Fruit fly (Drosophila melanogaster) whole organism, embryonic: ENCODE data around the gene Tasp1.

Experiments
- Atf3 ChIP-seq: fragments of 200-800 bp; sonication (Bioruptor generic); optimal IDR thresholded peaks from 3 replicates; lab custom pipeline; 2016; ENCODE audit warnings: missing biosample characterization, missing genetic modification characterization
- CG11398 ChIP-seq: fragments of 200-800 bp; sonication (Bioruptor generic); optimal IDR thresholded peaks from 2 replicates; lab custom pipeline; 2016; ENCODE audit warnings: missing biosample characterization, missing genetic modification characterization
- CG11695 ChIP-seq: fragments of 200-800 bp; sonication (Bioruptor generic); IDR thresholded peaks from 3 replicates; pipeline ENCODE4 v1.3.6; 2022; ENCODE audit warnings: missing biosample characterization, missing genetic modification characterization
- CG11696 ChIP-seq: fragments of 200-800 bp; sonication (Bioruptor generic); IDR thresholded peaks from 2 replicates; pipeline ENCODE4 v1.3.6; 2022; ENCODE audit warnings: missing biosample characterization, missing genetic modification characterization
- CG12236 ChIP-seq: fragments of 200-800 bp; sonication (Bioruptor generic); optimal IDR thresholded peaks from 2 replicates; lab custom pipeline; 2016; ENCODE audit warnings: missing biosample characterization, missing genetic modification characterization
- CG12299 ChIP-seq: fragments of 200-800 bp; sonication (Bioruptor generic); optimal IDR thresholded peaks from 2 replicates; lab custom pipeline; 2018; ENCODE audit warnings: missing biosample characterization, mild to moderate bottlenecking, missing genetic modification characterization
- CG12391 ChIP-seq: fragments of 200-800 bp; sonication (Bioruptor generic); optimal IDR thresholded peaks from 3 replicates; lab custom pipeline; 2018; ENCODE audit warnings: missing biosample characterization, mild to moderate bottlenecking, missing genetic modification characterization, moderate library complexity
- CG14441 ChIP-seq: fragments of 200-800 bp; sonication (Bioruptor generic); IDR thresholded peaks from 2 replicates; pipeline ENCODE4 v1.3.6; 2022; ENCODE audit warnings: missing biosample characterization, missing genetic modification characterization
- CG15269 ChIP-seq: fragments of 200-800 bp; sonication (Bioruptor generic); optimal IDR thresholded peaks from 2 replicates; lab custom pipeline; 2018; ENCODE audit warnings: missing biosample characterization, mild to moderate bottlenecking, missing genetic modification characterization, moderate library complexity
- CG15514 ChIP-seq: fragments of 200-800 bp; sonication (Bioruptor generic); optimal IDR thresholded peaks from 3 replicates; lab custom pipeline; 2017; ENCODE audit warnings: missing biosample characterization, missing genetic modification characterization, mild to moderate bottlenecking, moderate library complexity, missing genetic modification reagents
- CG17359 ChIP-seq: fragments of 200-800 bp; sonication (Bioruptor generic); optimal IDR thresholded peaks from 3 replicates; lab custom pipeline; 2018; ENCODE audit warnings: missing biosample characterization, mild to moderate bottlenecking, missing genetic modification characterization, moderate library complexity
- CG43689 ChIP-seq: fragments of 200-800 bp; sonication (Bioruptor generic); IDR thresholded peaks from 2 replicates; pipeline ENCODE4 v1.3.6; 2022; ENCODE audit warnings: missing biosample characterization, missing genetic modification characterization
- CG4820 ChIP-seq: fragments of 200-800 bp; sonication (Bioruptor generic); optimal IDR thresholded peaks from 3 replicates; lab custom pipeline; 2016; ENCODE audit warnings: missing biosample characterization, missing genetic modification characterization
- CG4854 ChIP-seq: fragments of 200-800 bp; sonication (Bioruptor generic); optimal IDR thresholded peaks from 2 replicates; lab custom pipeline; 2016; ENCODE audit warnings: missing biosample characterization, missing genetic modification characterization, inconsistent platforms
- CG6813 ChIP-seq: fragments of 200-800 bp; sonication (Bioruptor generic); optimal IDR thresholded peaks from 2 replicates; lab custom pipeline; 2017; ENCODE audit warnings: missing biosample characterization, missing genetic modification characterization, mild to moderate bottlenecking, moderate library complexity, missing genetic modification reagents
- CG7357 ChIP-seq: fragments of 200-800 bp; sonication (Bioruptor generic); IDR thresholded peaks from 3 replicates; pipeline ENCODE4 v1.3.6; 2022; ENCODE audit warnings: missing biosample characterization, missing genetic modification characterization
- CG7786 ChIP-seq: fragments of 200-800 bp; sonication (Bioruptor generic); optimal IDR thresholded peaks from 2 replicates; lab custom pipeline; 2016; ENCODE audit warnings: missing biosample characterization, missing genetic modification characterization
- CG8765 ChIP-seq: fragments of 200-800 bp; sonication (Bioruptor generic); IDR thresholded peaks from 2 replicates; pipeline ENCODE4 v1.3.6; 2022; ENCODE audit warnings: missing biosample characterization, missing genetic modification characterization
- CG9609 ChIP-seq: fragments of 200-800 bp; sonication (Bioruptor generic); optimal IDR thresholded peaks from 3 replicates; lab custom pipeline; 2016; ENCODE audit warnings: missing biosample characterization, missing genetic modification characterization
- Ets65A ChIP-seq: fragments of 200-800 bp; sonication (Bioruptor generic); peaks from one replicate; lab custom pipeline; 2016; ENCODE audit warnings: missing biosample characterization, missing genetic modification characterization
- Fer1 ChIP-seq: fragments of 200-800 bp; sonication (Bioruptor generic); optimal IDR thresholded peaks from 2 replicates; lab custom pipeline; 2017; ENCODE audit warnings: missing biosample characterization, mild to moderate bottlenecking, missing genetic modification characterization
- Gsc ChIP-seq: fragments of 200-800 bp; sonication (Bioruptor generic); IDR thresholded peaks from 2 replicates; pipeline ENCODE4 v1.3.6; 2022; ENCODE audit warnings: missing biosample characterization, missing genetic modification characterization
- H15 ChIP-seq: fragments of 200-800 bp; sonication (Bioruptor generic); IDR thresholded peaks from 3 replicates; pipeline ENCODE4 v1.3.6; 2022; ENCODE audit warnings: missing biosample characterization, missing genetic modification characterization
- HLH3B ChIP-seq: fragments of 200-800 bp; sonication (Bioruptor generic); IDR thresholded peaks from 2 replicates; pipeline ENCODE4 v1.3.6; 2022; ENCODE audit warnings: missing biosample characterization, missing genetic modification characterization
- Hr78 ChIP-seq, 2 experiments: fragments of 200-800 bp in 1 of 2; fragments of >200 bp in 1 of 2; sonication (Bioruptor generic) in 1 of 2; optimal IDR thresholded peaks; 2 replicates each; lab custom pipeline; 2017 to 2019; ENCODE audit warnings: missing biosample characterization in 2 of 2, missing genetic modification characterization in 2 of 2, mild to moderate bottlenecking in 1 of 2, moderate library complexity in 1 of 2
- Lhr ChIP-seq: fragments of 200-800 bp; sonication (Bioruptor generic); optimal IDR thresholded peaks from 3 replicates; lab custom pipeline; 2017; ENCODE audit warnings: mild to moderate bottlenecking, missing biosample characterization, missing genetic modification reagents, missing genetic modification characterization
- Mes4 ChIP-seq: fragments of 200-800 bp; sonication (Bioruptor generic); optimal IDR thresholded peaks from 2 replicates; lab custom pipeline; 2016; ENCODE audit warnings: missing biosample characterization, missing genetic modification characterization
- Sry-δ ChIP-seq: fragments of 200-800 bp; sonication (Bioruptor generic); optimal IDR thresholded peaks from 2 replicates; lab custom pipeline; 2016; ENCODE audit warnings: missing biosample characterization, missing genetic modification characterization
- corto ChIP-seq: fragments of 200-800 bp; sonication (Bioruptor generic); optimal IDR thresholded peaks from 2 replicates; lab custom pipeline; 2016; ENCODE audit warnings: missing biosample characterization, mild to moderate bottlenecking, missing genetic modification characterization, moderate library complexity
- crol ChIP-seq: fragments of 200-800 bp; sonication (Bioruptor generic); IDR thresholded peaks from 2 replicates; pipeline ENCODE4 v1.3.6; 2022; ENCODE audit warnings: missing biosample characterization, missing genetic modification characterization
- cwo ChIP-seq: fragments of 200-800 bp; sonication (Bioruptor generic); optimal IDR thresholded peaks from 3 replicates; lab custom pipeline; 2017; ENCODE audit warnings: missing biosample characterization, missing genetic modification characterization, mild to moderate bottlenecking, moderate library complexity, missing genetic modification reagents
- danr ChIP-seq: fragments of 200-800 bp; sonication (Bioruptor generic); IDR thresholded peaks from 2 replicates; pipeline ENCODE4 v1.3.6; 2022; ENCODE audit warnings: missing biosample characterization, missing genetic modification characterization
- gce ChIP-seq: fragments of 200-800 bp; sonication (Bioruptor generic); IDR thresholded peaks from 3 replicates; pipeline ENCODE4 v1.3.6; 2022; ENCODE audit warnings: missing biosample characterization, missing genetic modification characterization
- grn ChIP-seq: fragments of 200-800 bp; sonication (Bioruptor generic); optimal IDR thresholded peaks from 3 replicates; lab custom pipeline; 2017; ENCODE audit warnings: missing biosample characterization, missing genetic modification characterization
- gsb ChIP-seq: fragments of 200-800 bp; sonication (Bioruptor generic); IDR thresholded peaks from 2 replicates; pipeline ENCODE4 v1.3.6; 2022; ENCODE audit warnings: missing biosample characterization, missing genetic modification characterization
- inv ChIP-seq: fragments of 200-800 bp; sonication (Bioruptor generic); IDR thresholded peaks from 2 replicates; pipeline ENCODE4 v1.3.6; 2022; ENCODE audit warnings: missing biosample characterization, missing genetic modification characterization; ENCODE audit not compliant: partially characterized antibody
- ken ChIP-seq: fragments of 200-800 bp; sonication (Bioruptor generic); IDR thresholded peaks from 3 replicates; pipeline ENCODE4 v1.3.6; 2022; ENCODE audit warnings: missing biosample characterization, missing genetic modification characterization
- kni ChIP-seq: fragments of 200-800 bp; sonication (Bioruptor generic); optimal IDR thresholded peaks from 3 replicates; lab custom pipeline; 2017; ENCODE audit warnings: mild to moderate bottlenecking, missing biosample characterization, missing genetic modification reagents, missing genetic modification characterization
- knrl ChIP-seq: fragments of 200-800 bp; sonication (Bioruptor generic); IDR thresholded peaks from 3 replicates; pipeline ENCODE4 v1.3.6; 2022; ENCODE audit warnings: missing biosample characterization, missing genetic modification characterization; ENCODE audit not compliant: partially characterized antibody
- lab ChIP-seq: fragments of 200-800 bp; sonication (Bioruptor generic); optimal IDR thresholded peaks from 3 replicates; lab custom pipeline; 2017; ENCODE audit warnings: missing biosample characterization, missing genetic modification characterization, mild to moderate bottlenecking, moderate library complexity, missing genetic modification reagents
- nerfin-1 ChIP-seq: fragments of 200-800 bp; sonication (Bioruptor generic); optimal IDR thresholded peaks from 3 replicates; lab custom pipeline; 2019; ENCODE audit warnings: missing biosample characterization, mild to moderate bottlenecking, missing genetic modification characterization, moderate library complexity
- odd ChIP-seq: fragments of 200-800 bp; sonication (Bioruptor generic); optimal IDR thresholded peaks from 2 replicates; lab custom pipeline; 2017; ENCODE audit warnings: missing biosample characterization, mild to moderate bottlenecking, missing genetic modification characterization
- org-1 ChIP-seq: fragments of 200-800 bp; sonication (Bioruptor generic); optimal IDR thresholded peaks from 2 replicates; lab custom pipeline; 2017; ENCODE audit warnings: missing biosample characterization, missing genetic modification characterization
- pfk ChIP-seq: fragments of 200-800 bp; sonication (Bioruptor generic); optimal IDR thresholded peaks from 2 replicates; lab custom pipeline; 2018; ENCODE audit warnings: missing biosample characterization, mild to moderate bottlenecking, missing genetic modification characterization, moderate library complexity
- pros ChIP-seq: fragments of 200-800 bp; sonication (Bioruptor generic); optimal IDR thresholded peaks from 3 replicates; lab custom pipeline; 2019; ENCODE audit warnings: missing biosample characterization, mild to moderate bottlenecking, missing genetic modification characterization, moderate library complexity
- slp2 ChIP-seq: fragments of 200-800 bp; sonication (Bioruptor generic); optimal IDR thresholded peaks from 2 replicates; lab custom pipeline; 2016; ENCODE audit warnings: missing biosample characterization, missing genetic modification characterization
- tgo ChIP-seq: fragments of 200-800 bp; sonication (Bioruptor generic); IDR thresholded peaks from 3 replicates; pipeline ENCODE4 v1.3.6; 2022; ENCODE audit warnings: missing biosample characterization, missing genetic modification characterization
- twi ChIP-seq: fragments of 200-800 bp; optimal IDR thresholded peaks from 2 replicates; lab custom pipeline; 2019; ENCODE audit warnings: missing biosample characterization, mild to moderate bottlenecking, missing genetic modification characterization, moderate library complexity
- usp ChIP-seq: fragments of >200 bp; optimal IDR thresholded peaks from 2 replicates; lab custom pipeline; 2017; ENCODE audit warnings: missing biosample characterization, missing genetic modification characterization
- zf30C ChIP-seq: fragments of 200-800 bp; sonication (Bioruptor generic); optimal IDR thresholded peaks from 3 replicates; lab custom pipeline; 2018; ENCODE audit warnings: missing biosample characterization, mild to moderate bottlenecking, missing genetic modification characterization

Gene Tasp1

dm6 chr3L:16112069-16112820 lies 24.9 kb upstream of the Tasp1 start, which contains the start of gene Zn72D (continued):
- no peak for TF ChIP-seq slp2
- no peak for TF ChIP-seq twi
- peak; percentile 21 for TF ChIP-seq CG15514 (GFP tag; lab: Kevin White, UChicago)
- no peak for TF ChIP-seq CG12391
- no peak for TF ChIP-seq CG12299
- TF ChIP-seq CG7357 = no peak
- TF ChIP-seq CG8765 (GFP tag; lab: Robert Waterston, UW) = no peak
- TF ChIP-seq ken (GFP tag; lab: Robert Waterston, UW) = no peak
- no peak for TF ChIP-seq cwo (GFP tag; lab: Kevin White, UChicago)
- no peak for TF ChIP-seq CG7786 (GFP tag; lab: Kevin White, UChicago)
- TF ChIP-seq usp = no peak
- no peak for TF ChIP-seq CG4820
- TF ChIP-seq gsb (GFP tag; lab: Robert Waterston, UW) = no peak
- TF ChIP-seq Mes4 (GFP tag; lab: Kevin White, UChicago) = no peak
- no peak for TF ChIP-seq Hr78 (GFP tag; optimal IDR thresholded peaks at IDR 0.05; lab: Kevin White, UChicago)
- TF ChIP-seq kni (GFP tag; lab: Kevin White, UChicago) = no peak
- TF ChIP-seq gce (GFP tag; lab: Robert Waterston, UW) = no peak
- TF ChIP-seq CG11398 (GFP tag; lab: Kevin White, UChicago) = no peak
- TF ChIP-seq pfk (GFP tag; lab: Kevin White, UChicago) = no peak
- TF ChIP-seq Gsc (GFP tag; lab: Robert Waterston, UW) = no peak
- TF ChIP-seq crol = 0 out of 2 replicates have a peak, but pooled peaks have one; percentile 7
- no peak for TF ChIP-seq org-1
- TF ChIP-seq Ets65A = no peak
- no peak for TF ChIP-seq pros
- peak; percentile 72 for TF ChIP-seq Sry-δ (GFP tag; lab: Kevin White, UChicago)
- peak; percentile 15 for TF ChIP-seq Fer1
- TF ChIP-seq CG4854 (GFP tag; lab: Kevin White, UChicago) = no peak
- no peak for TF ChIP-seq HLH3B (GFP tag; lab: Robert Waterston, UW)
- TF ChIP-seq corto (GFP tag; lab: Kevin White, UChicago) = no peak
- TF ChIP-seq CG11695 (GFP tag; lab: Robert Waterston, UW) = no peak
- TF ChIP-seq zf30C (GFP tag; lab: Kevin White, UChicago) = no peak
- TF ChIP-seq nerfin-1 (tag; lab: Kevin White, UChicago) = peak; percentile 9
- TF ChIP-seq grn (GFP tag; lab: Kevin White, UChicago) = no peak
- TF ChIP-seq CG15269 (tag; lab: Kevin White, UChicago) = no peak
- no peak for TF ChIP-seq tgo (GFP tag; lab: Robert Waterston, UW)
- TF ChIP-seq CG14441 (GFP tag; lab: Robert Waterston, UW) = no peak
- TF ChIP-seq CG17359 (tag; lab: Kevin White, UChicago) = no peak
- TF ChIP-seq CG6813 (GFP tag; lab: Kevin White, UChicago) = no peak
- TF ChIP-seq H15 = no peak
- no peak for TF ChIP-seq CG43689 (GFP tag; lab: Robert Waterston, UW)
- TF ChIP-seq lab = no peak
- TF ChIP-seq CG11696 (GFP tag; lab: Robert Waterston, UW) = no peak
- no peak for TF ChIP-seq inv (GFP tag; lab: Robert Waterston, UW)
- TF ChIP-seq danr (GFP tag; lab: Robert Waterston, UW) = no peak
- TF ChIP-seq Atf3 (GFP tag; lab: Kevin White, UChicago) = no peak
- no peak for TF ChIP-seq CG12236 (GFP tag; lab: Kevin White, UChicago)
- no peak for TF ChIP-seq odd (GFP tag; lab: Kevin White, UChicago)
- no peak for TF ChIP-seq CG9609
- peak; percentile 6 for TF ChIP-seq Lhr (GFP tag; lab: Kevin White, UChicago)
- TF ChIP-seq knrl (GFP tag; lab: Robert Waterston, UW) = peak; percentile 29; the same call in 1 of the 3 replicates
